Worm (Caenorhabditis elegans) whole organism, L1 larva: ENCODE results near the gene zer-1.

Experiments
- C04F5.9 ChIP-seq: sonication (generic microtip); optimal IDR thresholded peaks from 2 replicates; lab custom pipeline; 2016; ENCODE audit warnings: missing genetic modification characterization, missing compliant biosample characterization
- F16B12.6 ChIP-seq: fragments of 150-350 bp; optimal IDR thresholded peaks from 2 replicates; lab custom pipeline; 2014; ENCODE audit warnings: missing biosample characterization, missing genetic modification characterization
- Y116A8C.19 ChIP-seq: sonication (generic microtip); optimal IDR thresholded peaks from 2 replicates; lab custom pipeline; 2016; ENCODE audit warnings: missing compliant biosample characterization, missing genetic modification characterization, borderline replicate concordance
- aha-1 ChIP-seq: fragments of 150-350 bp; optimal IDR thresholded peaks from 2 replicates; lab custom pipeline; 2014; ENCODE audit warnings: missing biosample characterization, missing genetic modification characterization
- ama-1 ChIP-seq: fragments of 150-350 bp; optimal IDR thresholded peaks from 2 replicates; lab custom pipeline; 2014
- ceh-88 ChIP-seq: fragments of 200-800 bp; sonication (Bioruptor generic); IDR thresholded peaks from 2 replicates; pipeline ENCODE4 v1.3.6; 2022; ENCODE audit warnings: missing genetic modification characterization, missing compliant biosample characterization
- dpl-1 ChIP-seq, 3 experiments: fragments of 150-350 bp in 2 of 3; sonication (generic microtip) in 1 of 3; optimal IDR thresholded peaks; 2 replicates each; lab custom pipeline; 2014 to 2017; ENCODE audit warnings: missing biosample characterization in 3 of 3, missing genetic modification characterization in 3 of 3, missing genetic modification reagents in 3 of 3
- efl-1 ChIP-seq, 4 experiments: fragments of 150-350 bp; optimal IDR thresholded peaks in 3 of 4; peaks in 1 of 4; 1 replicate in 1 of 4; 2 replicates in 3 of 4; lab custom pipeline; 2014; ENCODE audit warnings: missing biosample characterization in 2 of 4, missing genetic modification characterization in 2 of 4, missing genetic modification reagents in 2 of 4
- efl-3 ChIP-seq: fragments of 200-800 bp; sonication (Bioruptor generic); optimal IDR thresholded peaks from 2 replicates; lab custom pipeline; 2018; ENCODE audit warnings: mild to moderate bottlenecking, missing genetic modification characterization, missing compliant biosample characterization
- egl-27 ChIP-seq, 2 experiments: fragments of 150-350 bp in 1 of 2; sonication (generic microtip); optimal IDR thresholded peaks; 3 replicates each; lab custom pipeline; 2017 to 2018; ENCODE audit warnings: missing biosample characterization in 2 of 2, missing genetic modification characterization in 2 of 2, missing genetic modification reagents in 2 of 2
- elt-3 ChIP-seq, 6 experiments: fragments of 150-350 bp in 1 of 6; sonication (generic microtip); optimal IDR thresholded peaks; 2 replicates each; lab custom pipeline; 2017 to 2018; ENCODE audit warnings: missing biosample characterization in 6 of 6, missing genetic modification characterization in 6 of 6, inconsistent platforms in 1 of 6
- fkh-8 ChIP-seq: sonication (generic microtip); optimal IDR thresholded peaks from 2 replicates; lab custom pipeline; 2016; ENCODE audit warnings: mild to moderate bottlenecking, missing genetic modification characterization, missing compliant biosample characterization
- fos-1 ChIP-seq: fragments of 150-350 bp; optimal IDR thresholded peaks from 2 replicates; lab custom pipeline; 2014; ENCODE audit warnings: missing biosample characterization, missing genetic modification characterization
- irx-1 ChIP-seq: sonication (generic microtip); optimal IDR thresholded peaks from 2 replicates; lab custom pipeline; 2016; ENCODE audit warnings: missing genetic modification characterization, missing compliant biosample characterization
- isw-1 ChIP-seq: fragments of 200-800 bp; sonication (Bioruptor generic); IDR thresholded peaks from 2 replicates; pipeline ENCODE4 v1.3.6; 2022; ENCODE audit warnings: missing genetic modification characterization, missing compliant biosample characterization
- lin-13 ChIP-seq: fragments of 150-350 bp; optimal IDR thresholded peaks from 2 replicates; lab custom pipeline; 2014; ENCODE audit warnings: missing biosample characterization, missing genetic modification reagents, missing genetic modification characterization
- lin-14 ChIP-seq: fragments of 200-800 bp; sonication (Bioruptor generic); optimal IDR thresholded peaks from 2 replicates; lab custom pipeline; 2018; ENCODE audit warnings: mild to moderate bottlenecking, missing genetic modification characterization, moderate library complexity, missing compliant biosample characterization
- lir-3 ChIP-seq: sonication (generic microtip); optimal IDR thresholded peaks from 2 replicates; lab custom pipeline; 2016; ENCODE audit warnings: mild to moderate bottlenecking, missing genetic modification characterization, moderate library complexity, missing compliant biosample characterization; ENCODE audit not compliant: poor library complexity
- lsy-2 ChIP-seq, 2 experiments: fragments of 150-350 bp; optimal IDR thresholded peaks; 2 replicates each; lab custom pipeline; 2014; ENCODE audit warnings: missing biosample characterization in 2 of 2, missing genetic modification characterization in 2 of 2
- nhr-12 ChIP-seq: sonication (generic microtip); optimal IDR thresholded peaks from 2 replicates; lab custom pipeline; 2017; ENCODE audit warnings: missing biosample characterization, missing genetic modification characterization
- nhr-19 ChIP-seq: fragments of 200-800 bp; sonication (Bioruptor generic); conservative IDR thresholded peaks from 2 replicates; pipeline ENCODE4 v1.3.6; 2022; ENCODE audit warnings: missing genetic modification characterization, missing compliant biosample characterization
- nhr-20 ChIP-seq: sonication (generic microtip); optimal IDR thresholded peaks from 2 replicates; lab custom pipeline; 2016; ENCODE audit warnings: mild to moderate bottlenecking, missing genetic modification characterization, missing compliant biosample characterization
- nhr-71 ChIP-seq: sonication (generic microtip); optimal IDR thresholded peaks from 2 replicates; lab custom pipeline; 2016; ENCODE audit warnings: mild to moderate bottlenecking, missing genetic modification characterization, moderate library complexity, missing compliant biosample characterization
- nhr-77 ChIP-seq: fragments of 150-350 bp; optimal IDR thresholded peaks from 2 replicates; lab custom pipeline; 2014; ENCODE audit warnings: missing biosample characterization, missing genetic modification characterization
- nhr-84 ChIP-seq: sonication (generic microtip); optimal IDR thresholded peaks from 2 replicates; lab custom pipeline; 2017; ENCODE audit warnings: missing biosample characterization, missing genetic modification characterization
- nhr-85 ChIP-seq: sonication (generic microtip); peaks from one replicate; lab custom pipeline; 2016; ENCODE audit warnings: missing genetic modification characterization, inconsistent platforms, missing compliant biosample characterization
- nhr-90 ChIP-seq: sonication (generic microtip); optimal IDR thresholded peaks from 2 replicates; lab custom pipeline; 2016; ENCODE audit warnings: mild to moderate bottlenecking, missing genetic modification characterization, missing compliant biosample characterization; ENCODE audit not compliant: poor library complexity
- pag-3 ChIP-seq: sonication (generic microtip); optimal IDR thresholded peaks from 2 replicates; lab custom pipeline; 2017; ENCODE audit warnings: missing genetic modification characterization, mild to moderate bottlenecking, missing compliant biosample characterization, antibody characterized with exemption, borderline replicate concordance; ENCODE audit not compliant: insufficient read depth
- pax-3 ChIP-seq: fragments of 200-800 bp; sonication (Bioruptor generic); optimal IDR thresholded peaks from 2 replicates; lab custom pipeline; 2018; ENCODE audit warnings: mild to moderate bottlenecking, missing genetic modification characterization, moderate library complexity, missing compliant biosample characterization
- rnt-1 ChIP-seq: sonication (generic microtip); optimal IDR thresholded peaks from 2 replicates; lab custom pipeline; 2016; ENCODE audit warnings: mild to moderate bottlenecking, missing genetic modification characterization, moderate library complexity, missing compliant biosample characterization
- skn-1 ChIP-seq: fragments of 150-350 bp; optimal IDR thresholded peaks from 2 replicates; lab custom pipeline; 2014; ENCODE audit warnings: missing biosample characterization, missing genetic modification characterization
- sox-4 ChIP-seq: sonication (generic microtip); optimal IDR thresholded peaks from 2 replicates; lab custom pipeline; 2016; ENCODE audit warnings: missing genetic modification characterization, missing compliant biosample characterization
- sptf-1 ChIP-seq: fragments of 150-350 bp; optimal IDR thresholded peaks from 2 replicates; lab custom pipeline; 2014; ENCODE audit warnings: missing biosample characterization, missing genetic modification characterization
- sup-37 ChIP-seq: fragments of 200-800 bp; sonication (Bioruptor generic); optimal IDR thresholded peaks from 2 replicates; lab custom pipeline; 2018; ENCODE audit warnings: mild to moderate bottlenecking, missing genetic modification characterization, missing compliant biosample characterization
- swsn-7 ChIP-seq: sonication (generic microtip); optimal IDR thresholded peaks from 2 replicates; lab custom pipeline; 2016; ENCODE audit warnings: missing genetic modification characterization, missing compliant biosample characterization
- tbx-2 ChIP-seq: sonication (generic microtip); optimal IDR thresholded peaks from 2 replicates; lab custom pipeline; 2016; ENCODE audit warnings: missing genetic modification characterization, missing compliant biosample characterization
- unc-130 ChIP-seq: fragments of 150-350 bp; optimal IDR thresholded peaks from 2 replicates; lab custom pipeline; 2017; ENCODE audit warnings: missing biosample characterization, missing genetic modification characterization, inconsistent platforms
- unc-86 ChIP-seq: sonication (generic microtip); optimal IDR thresholded peaks from 2 replicates; lab custom pipeline; 2016; ENCODE audit warnings: missing genetic modification characterization, missing compliant biosample characterization
- unc-98 ChIP-seq: fragments of 200-800 bp; sonication (Bioruptor generic); IDR thresholded peaks from 2 replicates; pipeline ENCODE4 v1.3.6; 2022; ENCODE audit warnings: missing genetic modification characterization, missing compliant biosample characterization
- zag-1 ChIP-seq: fragments of 150-350 bp; optimal IDR thresholded peaks from 2 replicates; lab custom pipeline; 2014; ENCODE audit warnings: missing biosample characterization, missing genetic modification characterization
- ztf-11 ChIP-seq, 2 experiments: sonication (generic microtip); optimal IDR thresholded peaks; 2 replicates each; lab custom pipeline; 2016 to 2017; ENCODE audit warnings: missing genetic modification characterization in 2 of 2, missing biosample characterization in 1 of 2, missing compliant biosample characterization in 1 of 2

Gene zer-1

DNA sequence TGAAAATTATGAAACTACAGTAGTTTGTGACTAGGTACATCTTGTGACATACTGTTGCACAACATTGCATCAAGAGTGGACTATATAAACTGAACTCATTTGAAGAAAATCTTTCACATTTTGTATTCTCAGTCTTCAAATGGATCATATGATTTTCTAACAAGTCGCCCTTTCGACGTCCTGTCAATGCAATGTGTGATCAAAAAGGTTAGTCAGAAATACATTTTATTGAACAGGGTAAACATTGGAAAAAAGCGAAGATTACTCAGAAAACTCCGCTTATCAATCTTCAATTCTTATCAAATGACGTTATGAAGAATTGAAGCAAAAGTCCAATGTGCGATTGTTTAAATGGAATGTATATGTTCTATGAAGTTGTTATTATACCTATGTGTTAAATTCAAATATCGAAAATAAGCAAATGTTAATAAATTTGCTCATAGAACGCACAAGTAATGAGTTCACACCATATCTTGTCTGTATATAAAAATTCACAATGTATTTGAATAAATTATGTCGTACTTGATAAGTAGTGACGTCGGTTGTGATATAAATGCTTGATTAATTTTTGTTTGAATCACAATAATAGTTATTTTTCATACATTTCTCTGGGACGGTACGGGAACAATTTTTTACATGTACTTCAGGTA, 53.6 kb downstream of the zer-1 start, which contains the start of gene zip-2 (continued):
- no peak for TF ChIP-seq nhr-19 (GFP tag; lab: Robert Waterston, UW)
- no peak for TF ChIP-seq fos-1
- no peak for TF ChIP-seq unc-86 (tag; lab: Kevin White, UChicago)
- TF ChIP-seq unc-130 (tag; lab: Kevin White, UChicago): no peak
- TF ChIP-seq swsn-7: no peak
- no peak for TF ChIP-seq F16B12.6 (tag; lab: Kevin White, UChicago)
- no peak for TF ChIP-seq sox-4
- TF ChIP-seq egl-27 (tag; optimal IDR thresholded peaks at IDR 0.05; lab: Kevin White, UChicago): no peak
- TF ChIP-seq nhr-77 (tag; lab: Kevin White, UChicago): no peak
- no peak for TF ChIP-seq pax-3 (tag; lab: Kevin White, UChicago)
- no peak for TF ChIP-seq sup-37
- no peak for TF ChIP-seq efl-3
- no peak for TF ChIP-seq efl-1 (optimal IDR thresholded peaks at IDR 0.05; lab: Kevin White, UChicago)
- TF ChIP-seq efl-1 (GFP tag; optimal IDR thresholded peaks at IDR 0.05 in 1 of 2; lab: Kevin White, UChicago): peak in 1 of 2 experiments; percentile 90
- peak; percentile 7 for TF ChIP-seq lir-3 (tag; lab: Kevin White, UChicago)
- peak in 1 of 3 experiments; percentile 18 for TF ChIP-seq dpl-1 (GFP tag; optimal IDR thresholded peaks at IDR 0.05; lab: Kevin White, UChicago)
- TF ChIP-seq tbx-2 (tag; lab: Kevin White, UChicago): no peak
- TF ChIP-seq nhr-12 (tag; lab: Kevin White, UChicago): no peak
- no peak for TF ChIP-seq aha-1 (tag; lab: Kevin White, UChicago)
- TF ChIP-seq ztf-11 (tag; optimal IDR thresholded peaks at IDR 0.05; lab: Kevin White, UChicago): no peak
- TF ChIP-seq ama-1 (lab: Kevin White, UChicago): no peak
- no peak for TF ChIP-seq unc-98 (GFP tag; lab: Robert Waterston, UW)
- TF ChIP-seq nhr-84 (tag; lab: Kevin White, UChicago): no peak
- no peak for TF ChIP-seq pag-3 (tag; lab: Kevin White, UChicago)
- TF ChIP-seq fkh-8: peak; percentile 65
- TF ChIP-seq zag-1: no peak
- no peak for TF ChIP-seq lin-13
- no peak for TF ChIP-seq skn-1
- TF ChIP-seq isw-1: no peak
- peak; percentile 52 for TF ChIP-seq nhr-71 (tag; lab: Kevin White, UChicago)
- no peak for TF ChIP-seq Y116A8C.19 (tag; lab: Kevin White, UChicago)
- no peak for TF ChIP-seq C04F5.9 (tag; lab: Kevin White, UChicago)
- TF ChIP-seq sptf-1 (tag; lab: Kevin White, UChicago): no peak
- peak; percentile 60 for TF ChIP-seq lin-14 (GFP tag; lab: Kevin White, UChicago)
- TF ChIP-seq nhr-85 (tag; lab: Kevin White, UChicago): no peak
- no peak for TF ChIP-seq ceh-88 (GFP tag; lab: Robert Waterston, UW)
- TF ChIP-seq rnt-1: no peak
- TF ChIP-seq, all 84 proteins: peak for 21

DNA sequence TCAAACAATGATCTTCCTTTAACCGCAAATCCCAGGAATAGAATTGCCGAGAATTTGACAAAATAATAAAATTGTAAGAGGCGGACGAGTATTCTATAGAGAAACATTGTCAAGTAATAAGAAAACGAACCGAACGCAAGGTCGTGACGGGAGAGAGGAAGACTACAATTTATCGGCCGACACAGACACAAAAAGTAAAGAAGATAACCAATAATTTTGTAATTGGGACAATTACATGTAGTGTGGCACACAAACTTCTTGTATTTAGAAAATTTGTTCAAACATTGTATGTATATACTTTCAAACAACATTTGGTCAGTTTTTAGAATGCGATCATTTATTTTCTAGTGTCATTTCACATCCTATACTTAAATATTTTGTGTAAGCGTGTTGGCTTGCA, 54.6 kb downstream of the zer-1 start, which contains the start of gene ceeh-1:
ceeh-1 (minus strand) TSS at position 317 of the 400 bp plus-strand sequence.
- TF ChIP-seq lsy-2 (tag; optimal IDR thresholded peaks at IDR 0.05; lab: Kevin White, UChicago): peak in 1 of 2 experiments; percentile 13
- TF ChIP-seq elt-3 (tag; optimal IDR thresholded peaks at IDR 0.05; lab: Kevin White, UChicago): peak in 1 of 6 experiments; percentile 27
- no peak for TF ChIP-seq nhr-84 (tag; lab: Kevin White, UChicago)
- TF ChIP-seq nhr-85 (tag; lab: Kevin White, UChicago): peak; percentile 45
- TF ChIP-seq nhr-20 (tag; lab: Kevin White, UChicago): peak; percentile 3
- TF ChIP-seq lin-14 (GFP tag; lab: Kevin White, UChicago): peak; percentile 47
- TF ChIP-seq nhr-90 (tag; lab: Kevin White, UChicago): no peak
- TF ChIP-seq irx-1 (tag; lab: Kevin White, UChicago): no peak
- no peak for TF ChIP-seq pag-3 (tag; lab: Kevin White, UChicago)
- no peak for TF ChIP-seq ama-1 (lab: Kevin White, UChicago)
- TF ChIP-seq egl-27 (tag; optimal IDR thresholded peaks at IDR 0.05; lab: Kevin White, UChicago): no peak
- no peak for TF ChIP-seq aha-1 (tag; lab: Kevin White, UChicago)
